Worm (Caenorhabditis elegans) whole organism, L3 larva: Measurements from ENCODE around the gene C01B10.3.
A peak's percentile ranks its signal among the peaks of the same experiment; 100 is the strongest.

ENCODE experiments used
- R02D3.7 ChIP-seq: fragments of 150-350 bp; optimal IDR thresholded peaks from 2 replicates; lab custom pipeline; 2014; ENCODE audit warnings: missing biosample characterization, missing genetic modification characterization
- ZK546.5 ChIP-seq: sonication (generic microtip); optimal IDR thresholded peaks from 2 replicates; lab custom pipeline; 2017; ENCODE audit warnings: missing biosample characterization, missing genetic modification characterization
- ama-1 ChIP-seq: fragments of 150-350 bp; optimal IDR thresholded peaks from 2 replicates; lab custom pipeline; 2018
- ceh-28 ChIP-seq: fragments of 150-350 bp; optimal IDR thresholded peaks from 2 replicates; lab custom pipeline; 2014; ENCODE audit warnings: missing biosample characterization, missing genetic modification reagents, missing genetic modification characterization
- ceh-82 ChIP-seq: fragments of 150-350 bp; optimal IDR thresholded peaks from 2 replicates; lab custom pipeline; 2014; ENCODE audit warnings: missing biosample characterization, missing genetic modification characterization
- daf-12 ChIP-seq: fragments of 150-350 bp; optimal IDR thresholded peaks from 2 replicates; lab custom pipeline; 2014; ENCODE audit warnings: missing biosample characterization, missing genetic modification reagents, missing genetic modification characterization
- egl-27 ChIP-seq: sonication (generic microtip); optimal IDR thresholded peaks from 4 replicates; lab custom pipeline; 2017; ENCODE audit warnings: missing biosample characterization, missing genetic modification reagents, missing genetic modification characterization
- egl-5 ChIP-seq: fragments of 150-350 bp; optimal IDR thresholded peaks from 2 replicates; lab custom pipeline; 2017; ENCODE audit warnings: missing biosample characterization, missing genetic modification reagents, missing genetic modification characterization, inconsistent platforms
- elt-1 ChIP-seq: fragments of 150-350 bp; optimal IDR thresholded peaks from 2 replicates; lab custom pipeline; 2014; ENCODE audit warnings: missing biosample characterization, missing genetic modification characterization
- elt-2 ChIP-seq: sonication (generic microtip); optimal IDR thresholded peaks from 2 replicates; lab custom pipeline; 2016; ENCODE audit warnings: missing genetic modification reagents, mild to moderate bottlenecking, missing genetic modification characterization, missing compliant biosample characterization
- elt-3 ChIP-seq, 3 experiments: fragments of 150-350 bp in 1 of 3; sonication (generic microtip) in 2 of 3; optimal IDR thresholded peaks; 2 replicates in 2 of 3; 4 replicates in 1 of 3; lab custom pipeline; 2014 to 2017; ENCODE audit warnings: missing biosample characterization in 3 of 3, missing genetic modification characterization in 3 of 3
- eor-1 ChIP-seq, 2 experiments: fragments of 150-350 bp; optimal IDR thresholded peaks; 2 replicates each; lab custom pipeline; 2014 to 2018; ENCODE audit warnings: missing biosample characterization in 2 of 2, missing genetic modification characterization in 2 of 2
- fkh-10 ChIP-seq: sonication (generic microtip); optimal IDR thresholded peaks from 2 replicates; lab custom pipeline; 2017; ENCODE audit warnings: missing biosample characterization, missing genetic modification reagents, missing genetic modification characterization
- fkh-2 ChIP-seq: fragments of 150-350 bp; optimal IDR thresholded peaks from 2 replicates; lab custom pipeline; 2014; ENCODE audit warnings: missing biosample characterization, missing genetic modification reagents, missing genetic modification characterization
- fos-1 ChIP-seq: fragments of 150-350 bp; optimal IDR thresholded peaks from 2 replicates; lab custom pipeline; 2014; ENCODE audit warnings: missing biosample characterization, missing genetic modification characterization
- hmg-11 ChIP-seq: sonication (generic microtip); optimal IDR thresholded peaks from 2 replicates; lab custom pipeline; 2016; ENCODE audit warnings: missing genetic modification characterization, missing compliant biosample characterization
- jun-1 ChIP-seq: fragments of 150-350 bp; optimal IDR thresholded peaks from 2 replicates; lab custom pipeline; 2014; ENCODE audit warnings: missing biosample characterization, missing genetic modification reagents, missing genetic modification characterization
- lin-15B ChIP-seq: fragments of 150-350 bp; optimal IDR thresholded peaks from 2 replicates; lab custom pipeline; 2014; ENCODE audit warnings: missing biosample characterization, missing genetic modification characterization
- lin-39 ChIP-seq: fragments of 150-350 bp; optimal IDR thresholded peaks from 2 replicates; lab custom pipeline; 2018; ENCODE audit warnings: missing biosample characterization, missing genetic modification reagents, missing genetic modification characterization
- lsy-12 ChIP-seq: sonication (generic microtip); optimal IDR thresholded peaks from 2 replicates; lab custom pipeline; 2016; ENCODE audit warnings: mild to moderate bottlenecking, missing genetic modification characterization, missing compliant biosample characterization
- mdl-1 ChIP-seq: fragments of 150-350 bp; optimal IDR thresholded peaks from 2 replicates; lab custom pipeline; 2014; ENCODE audit warnings: missing biosample characterization, missing genetic modification characterization
- mml-1 ChIP-seq: fragments of 150-350 bp; sonication (generic microtip); optimal IDR thresholded peaks from 3 replicates; lab custom pipeline; 2014; ENCODE audit warnings: missing biosample characterization, missing genetic modification characterization
- nfya-1 ChIP-seq: sonication (generic microtip); optimal IDR thresholded peaks from 2 replicates; lab custom pipeline; 2017; ENCODE audit warnings: missing genetic modification characterization, mild to moderate bottlenecking, missing compliant biosample characterization, antibody characterized with exemption, moderate library complexity; ENCODE audit not compliant: insufficient read depth
- nhr-11 ChIP-seq: fragments of 150-350 bp; optimal IDR thresholded peaks from 2 replicates; lab custom pipeline; 2014; ENCODE audit warnings: missing biosample characterization, missing genetic modification characterization
- nhr-12 ChIP-seq: fragments of 150-350 bp; optimal IDR thresholded peaks from 2 replicates; lab custom pipeline; 2014; ENCODE audit warnings: missing biosample characterization, missing genetic modification characterization
- nhr-23 ChIP-seq: fragments of 150-350 bp; optimal IDR thresholded peaks from 2 replicates; lab custom pipeline; 2014; ENCODE audit warnings: missing biosample characterization, missing genetic modification reagents, missing genetic modification characterization
- nhr-25 ChIP-seq: sonication (generic microtip); optimal IDR thresholded peaks from 2 replicates; lab custom pipeline; 2017; ENCODE audit warnings: missing biosample characterization, missing genetic modification characterization
- nhr-43 ChIP-seq: sonication (generic microtip); optimal IDR thresholded peaks from 2 replicates; lab custom pipeline; 2016; ENCODE audit warnings: mild to moderate bottlenecking, missing genetic modification characterization, missing compliant biosample characterization; ENCODE audit not compliant: poor library complexity, severe bottlenecking
- nhr-76 ChIP-seq: fragments of 150-350 bp; sonication (generic microtip); optimal IDR thresholded peaks from 5 replicates; lab custom pipeline; 2014; ENCODE audit warnings: missing biosample characterization, missing genetic modification characterization
- nhr-77 ChIP-seq: fragments of 150-350 bp; optimal IDR thresholded peaks from 2 replicates; lab custom pipeline; 2014; ENCODE audit warnings: missing biosample characterization, missing genetic modification characterization
- pha-4 ChIP-seq: fragments of 150-350 bp; optimal IDR thresholded peaks from 2 replicates; lab custom pipeline; 2014; ENCODE audit warnings: missing biosample characterization, missing genetic modification reagents, missing genetic modification characterization
- pqm-1 ChIP-seq: fragments of 150-350 bp; optimal IDR thresholded peaks from 2 replicates; lab custom pipeline; 2017; ENCODE audit warnings: missing biosample characterization, missing genetic modification characterization, inconsistent platforms
- skn-1 ChIP-seq: fragments of 150-350 bp; optimal IDR thresholded peaks from 2 replicates; lab custom pipeline; 2014; ENCODE audit warnings: missing biosample characterization, missing genetic modification characterization
- snpc-4 ChIP-seq: fragments of 150-350 bp; optimal IDR thresholded peaks from 2 replicates; lab custom pipeline; 2014; ENCODE audit warnings: missing biosample characterization, missing genetic modification characterization
- unc-39 ChIP-seq: sonication (generic microtip); optimal IDR thresholded peaks from 4 replicates; lab custom pipeline; 2017; ENCODE audit warnings: missing biosample characterization, missing genetic modification characterization
- unc-62 ChIP-seq: fragments of 150-350 bp; sonication (generic microtip); optimal IDR thresholded peaks from 4 replicates; lab custom pipeline; 2014; ENCODE audit warnings: missing biosample characterization, missing genetic modification reagents, missing genetic modification characterization
- zag-1 ChIP-seq: fragments of 150-350 bp; optimal IDR thresholded peaks from 2 replicates; lab custom pipeline; 2014; ENCODE audit warnings: missing biosample characterization, missing genetic modification characterization

The C01B10.3 gene

DNA sequence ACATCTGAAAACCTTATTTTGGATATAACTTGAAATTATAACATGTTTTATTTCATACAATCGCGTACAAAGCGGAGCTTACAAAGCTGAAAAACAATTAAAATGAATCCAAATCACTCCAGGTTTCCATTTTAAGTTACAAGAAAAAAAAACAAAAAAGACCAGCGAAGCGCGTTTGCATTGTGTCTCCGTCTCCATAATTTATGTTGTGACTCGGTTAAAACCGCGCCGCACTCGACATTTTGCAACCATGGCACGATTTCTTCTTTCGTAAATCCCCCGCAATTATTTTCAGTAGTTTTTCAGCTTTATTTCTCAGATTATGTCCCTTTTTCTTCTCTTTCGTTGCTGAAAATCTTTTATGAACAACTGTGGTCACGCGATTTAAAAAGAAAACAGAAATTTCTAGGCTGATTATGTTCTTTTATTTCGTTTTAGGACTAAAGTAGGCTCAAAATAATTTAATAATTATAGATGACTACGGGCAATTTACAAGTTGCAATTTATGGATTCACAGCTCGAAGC lies 35.7 kb downstream of the C01B10.3 start, which contains the start of the genes F38A5.2 and dnj-11:
TSS of gene F38A5.2 (minus strand) at position 4 of the 525 bp plus-strand sequence.
TSS of gene dnj-11 (plus strand) at position 475 of the 525 bp plus-strand sequence.
- TF ChIP-seq nhr-43 (tag; lab: Kevin White, UChicago) (peak; percentile 69), jun-1 (peak; percentile 34), nhr-25 (tag; lab: Kevin White, UChicago) (peak; percentile 89), ceh-28 (tag; lab: Kevin White, UChicago) (peak; percentile 18), R02D3.7 (tag; lab: Kevin White, UChicago) (peak; percentile 68), nfya-1 (peak; percentile 86), fkh-10 (peak; percentile 44), nhr-77 (no peak), nhr-76 (no peak), elt-2 (tag; lab: Kevin White, UChicago) (peak; percentile 28), daf-12 (tag; lab: Kevin White, UChicago) (no peak), egl-5 (peak; percentile 71), ceh-82 (tag; lab: Kevin White, UChicago) (no peak), nhr-11 (tag; lab: Kevin White, UChicago) (no peak), nhr-23 (tag; lab: Kevin White, UChicago) (peak; percentile 85), unc-62 (GFP tag; lab: Kevin White, UChicago) (no peak), pqm-1 (peak; percentile 62), ZK546.5 (tag; lab: Kevin White, UChicago) (no peak), nhr-12 (tag; lab: Kevin White, UChicago) (no peak), pha-4 (tag; lab: Kevin White, UChicago) (peak; percentile 97), mml-1 (tag; lab: Kevin White, UChicago) (no peak), fkh-2 (tag; lab: Kevin White, UChicago) (no peak), eor-1 (tag; optimal IDR thresholded peaks at IDR 0.05; lab: Kevin White, UChicago) (no peak), hmg-11 (tag; lab: Kevin White, UChicago) (peak; percentile 76), skn-1 (tag; lab: Kevin White, UChicago) (peak; percentile 83), ama-1 (lab: Kevin White, UChicago) (no peak), egl-27 (tag; lab: Kevin White, UChicago) (no peak), unc-39 (tag; lab: Kevin White, UChicago) (no peak), lin-15B (tag; lab: Kevin White, UChicago) (peak; percentile 94), snpc-4 (tag; lab: Kevin White, UChicago) (peak; percentile 82), lsy-12 (tag; lab: Kevin White, UChicago) (peak; percentile 27), elt-3 (tag; optimal IDR thresholded peaks at IDR 0.05; lab: Kevin White, UChicago) (no peak), lin-39 (tag; lab: Kevin White, UChicago) (peak; percentile 64), elt-1 (tag; lab: Kevin White, UChicago) (no peak)

DNA sequence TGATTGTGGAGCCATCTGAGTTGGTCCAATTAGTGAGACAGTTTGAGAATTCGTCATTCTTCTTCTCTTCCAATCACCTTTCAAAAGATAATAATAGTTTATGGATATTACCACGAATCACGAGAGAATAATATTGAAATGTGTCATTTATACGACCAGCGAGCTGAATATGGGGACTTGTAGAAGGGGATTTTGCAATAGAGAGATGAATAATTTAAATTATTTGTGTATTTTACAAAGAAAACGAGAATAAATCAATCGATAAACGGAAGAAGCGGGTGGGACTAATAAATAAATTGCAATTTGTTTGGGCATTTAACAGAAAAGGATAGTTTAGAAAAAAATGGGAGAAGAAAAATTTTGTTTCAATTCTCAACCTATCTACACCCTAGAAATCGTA lies 38.5 kb downstream of the C01B10.3 start, which contains the start of gene odr-8:
TSS of gene odr-8 (minus strand) at position 101 of the 400 bp plus-strand sequence.
- no peak for TF ChIP-seq snpc-4 (tag; lab: Kevin White, UChicago)
- no peak for TF ChIP-seq mdl-1
- TF ChIP-seq fos-1 (tag; lab: Kevin White, UChicago): no peak
- no peak for TF ChIP-seq nhr-43 (tag; lab: Kevin White, UChicago)
- TF ChIP-seq fkh-10: no peak
- no peak for TF ChIP-seq elt-2 (tag; lab: Kevin White, UChicago)
- TF ChIP-seq pqm-1: no peak
- TF ChIP-seq zag-1: no peak
- TF ChIP-seq lsy-12 (tag; lab: Kevin White, UChicago): no peak
- no peak for TF ChIP-seq hmg-11 (tag; lab: Kevin White, UChicago)
- no peak for TF ChIP-seq nhr-76

DNA sequence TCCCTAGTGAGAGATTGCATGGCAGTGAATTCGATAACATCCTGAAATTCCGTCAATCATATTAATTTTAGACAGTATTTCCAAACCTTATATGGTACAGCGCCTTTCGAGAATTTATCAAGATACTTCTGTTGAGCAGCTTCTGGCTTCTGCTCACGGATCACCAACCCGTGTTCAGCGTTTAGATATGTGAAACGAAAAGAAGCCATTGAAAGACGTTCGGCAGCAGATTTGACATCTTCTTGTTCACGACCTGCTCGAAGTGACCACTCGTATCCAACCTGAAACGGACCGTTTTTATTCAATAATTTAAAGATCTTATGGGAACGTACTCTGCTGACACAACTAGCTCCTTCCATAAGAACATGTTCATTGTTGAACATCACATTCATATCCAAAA lies 39.5 kb downstream of the C01B10.3 start:
- no peak for TF ChIP-seq lin-39 (tag; lab: Kevin White, UChicago)
- TF ChIP-seq nhr-23 (tag; lab: Kevin White, UChicago): no peak
- TF ChIP-seq daf-12 (tag; lab: Kevin White, UChicago): no peak
- TF ChIP-seq, all 47 proteins: peak for 0
